Worm (Caenorhabditis elegans): Measurements from ENCODE around the gene Y57A10A.27.

Gene Y57A10A.27

ce11 chrII:12303142-12303541, 28.3 kb upstream of the Y57A10A.27 start, which contains the start of gene sre-50:
Gene sre-50, plus strand, starts transcription at chrII:12303525.
- no peak for TF ChIP-seq sem-4 (tag; optimal IDR thresholded peaks at IDR 0.05)
- TF ChIP-seq ama-1 (optimal IDR thresholded peaks at IDR 0.05) = no peak
- no peak for TF ChIP-seq nhr-25 (tag; optimal IDR thresholded peaks at IDR 0.05)
- TF ChIP-seq ceh-16 (tag; optimal IDR thresholded peaks at IDR 0.05) = no peak
- TF ChIP-seq F13H6.1 (tag; optimal IDR thresholded peaks at IDR 0.05) = no peak
- no peak for TF ChIP-seq zag-1 (tag; optimal IDR thresholded peaks at IDR 0.05)
- TF ChIP-seq nhr-77 (tag; optimal IDR thresholded peaks at IDR 0.05) = no peak
- TF ChIP-seq nhr-11 (tag; optimal IDR thresholded peaks at IDR 0.05) = no peak
- TF ChIP-seq aly-2 (tag; optimal IDR thresholded peaks at IDR 0.05) = no peak
- no peak for TF ChIP-seq ztf-4 (tag; optimal IDR thresholded peaks at IDR 0.05)
- TF ChIP-seq unc-39 (tag; optimal IDR thresholded peaks at IDR 0.05) = no peak

ce11 chrII:12302354-12302753, 27.5 kb upstream of the Y57A10A.27 start, which contains the start of gene C50E10.1:
Gene C50E10.1, minus strand, starts transcription at chrII:12302454.
- no peak for TF ChIP-seq sem-4 (tag; optimal IDR thresholded peaks at IDR 0.05)
- no peak for TF ChIP-seq skn-1 (tag; optimal IDR thresholded peaks at IDR 0.05)
- TF ChIP-seq fos-1 (tag; optimal IDR thresholded peaks at IDR 0.05) = no peak
- TF ChIP-seq ceh-16 (tag; optimal IDR thresholded peaks at IDR 0.05) = no peak
- no peak for TF ChIP-seq nhr-77 (tag; optimal IDR thresholded peaks at IDR 0.05)
- no peak for TF ChIP-seq mdl-1 (tag; optimal IDR thresholded peaks at IDR 0.05)
- TF ChIP-seq ztf-1 (GFP tag; conservative IDR thresholded peaks at IDR 0.05) = no peak
- no peak for TF ChIP-seq crh-2 (tag; optimal IDR thresholded peaks at IDR 0.05)
- TF ChIP-seq Y55F3AM.14 (GFP tag; optimal IDR thresholded peaks at IDR 0.05) = no peak
- no peak for TF ChIP-seq nhr-11 (tag; optimal IDR thresholded peaks at IDR 0.05)
- TF ChIP-seq ama-1 (optimal IDR thresholded peaks at IDR 0.05) = no peak
- TF ChIP-seq nhr-6 (tag; optimal IDR thresholded peaks at IDR 0.05) = no peak
- TF ChIP-seq lin-13 (GFP tag; optimal IDR thresholded peaks at IDR 0.05) = no peak
- no peak for TF ChIP-seq peb-1 (tag; optimal IDR thresholded peaks at IDR 0.05)
- TF ChIP-seq ztf-11 (tag; optimal IDR thresholded peaks at IDR 0.05) = no peak

ce11 chrII:12301233-12301632, 26.4 kb upstream of the Y57A10A.27 start:
- no peak for TF ChIP-seq nhr-6 (tag; optimal IDR thresholded peaks at IDR 0.05)
- TF ChIP-seq R02D3.7 (tag; optimal IDR thresholded peaks at IDR 0.05) = no peak
- no peak for TF ChIP-seq elt-1 (tag; optimal IDR thresholded peaks at IDR 0.05)
- TF ChIP-seq lin-39 (tag; optimal IDR thresholded peaks at IDR 0.05) = no peak
- no peak for TF ChIP-seq unc-62 (GFP tag; optimal IDR thresholded peaks at IDR 0.05)
- TF ChIP-seq lsy-2 (tag; optimal IDR thresholded peaks at IDR 0.05) = no peak
- no peak for TF ChIP-seq elt-3 (tag; optimal IDR thresholded peaks at IDR 0.05)
- TF ChIP-seq mab-5 (tag; optimal IDR thresholded peaks at IDR 0.05) = no peak
- TF ChIP-seq nhr-129 (tag; optimal IDR thresholded peaks at IDR 0.05) = no peak
- no peak for TF ChIP-seq gmeb-1 (tag; optimal IDR thresholded peaks at IDR 0.05)
- TF ChIP-seq ztf-4 (tag; optimal IDR thresholded peaks at IDR 0.05) = no peak
- TF ChIP-seq Y55F3AM.14 (GFP tag; optimal IDR thresholded peaks at IDR 0.05) = no peak
- no peak for TF ChIP-seq blmp-1 (tag; optimal IDR thresholded peaks at IDR 0.05; ENCODE audit: insufficient read depth)
- no peak for TF ChIP-seq ama-1 (optimal IDR thresholded peaks at IDR 0.05)
- TF ChIP-seq sma-9 (GFP tag; optimal IDR thresholded peaks at IDR 0.05) = no peak
- TF ChIP-seq sma-9 (tag; optimal IDR thresholded peaks at IDR 0.05) = no peak
- TF ChIP-seq dmd-4 (tag; optimal IDR thresholded peaks at IDR 0.05) = no peak
- TF ChIP-seq fos-1 (tag; optimal IDR thresholded peaks at IDR 0.05) = no peak
- no peak for TF ChIP-seq egl-27 (tag; optimal IDR thresholded peaks at IDR 0.05)
- TF ChIP-seq snpc-4 (tag; optimal IDR thresholded peaks at IDR 0.05) = no peak
- no peak for TF ChIP-seq nhr-21 (tag; optimal IDR thresholded peaks at IDR 0.05)

ce11 chrII:12300680-12301079, 25.8 kb upstream of the Y57A10A.27 start:
- TF ChIP-seq R02D3.7 (tag; optimal IDR thresholded peaks at IDR 0.05) (no peak), ceh-16 (tag; optimal IDR thresholded peaks at IDR 0.05) (no peak), unc-62 (GFP tag; optimal IDR thresholded peaks at IDR 0.05) (no peak), mbf-1 (tag; optimal IDR thresholded peaks at IDR 0.05) (no peak)

- TF ChIP-seq ceh-16 (tag; optimal IDR thresholded peaks at IDR 0.05) (no peak), gmeb-1 (tag; optimal IDR thresholded peaks at IDR 0.05) (no peak), F13H6.1 (tag; optimal IDR thresholded peaks at IDR 0.05) (no peak), sma-3 (GFP tag; optimal IDR thresholded peaks at IDR 0.05) (no peak), ztf-1 (GFP tag; conservative IDR thresholded peaks at IDR 0.05) (no peak), lin-11 (tag; optimal IDR thresholded peaks at IDR 0.05) (no peak), unc-62 (GFP tag; optimal IDR thresholded peaks at IDR 0.05) (no peak), blmp-1 (tag; optimal IDR thresholded peaks at IDR 0.05; ENCODE audit: insufficient read depth) (no peak), unc-39 (tag; optimal IDR thresholded peaks at IDR 0.05) (no peak)
These were observed 21.7 kb upstream of the Y57A10A.27 start for ce11 chrII:12296591-12296990.

Data from whole organism, L2 larva.